Fruit fly (Drosophila melanogaster): ENCODE data around the gene z.

The z gene

DNA sequence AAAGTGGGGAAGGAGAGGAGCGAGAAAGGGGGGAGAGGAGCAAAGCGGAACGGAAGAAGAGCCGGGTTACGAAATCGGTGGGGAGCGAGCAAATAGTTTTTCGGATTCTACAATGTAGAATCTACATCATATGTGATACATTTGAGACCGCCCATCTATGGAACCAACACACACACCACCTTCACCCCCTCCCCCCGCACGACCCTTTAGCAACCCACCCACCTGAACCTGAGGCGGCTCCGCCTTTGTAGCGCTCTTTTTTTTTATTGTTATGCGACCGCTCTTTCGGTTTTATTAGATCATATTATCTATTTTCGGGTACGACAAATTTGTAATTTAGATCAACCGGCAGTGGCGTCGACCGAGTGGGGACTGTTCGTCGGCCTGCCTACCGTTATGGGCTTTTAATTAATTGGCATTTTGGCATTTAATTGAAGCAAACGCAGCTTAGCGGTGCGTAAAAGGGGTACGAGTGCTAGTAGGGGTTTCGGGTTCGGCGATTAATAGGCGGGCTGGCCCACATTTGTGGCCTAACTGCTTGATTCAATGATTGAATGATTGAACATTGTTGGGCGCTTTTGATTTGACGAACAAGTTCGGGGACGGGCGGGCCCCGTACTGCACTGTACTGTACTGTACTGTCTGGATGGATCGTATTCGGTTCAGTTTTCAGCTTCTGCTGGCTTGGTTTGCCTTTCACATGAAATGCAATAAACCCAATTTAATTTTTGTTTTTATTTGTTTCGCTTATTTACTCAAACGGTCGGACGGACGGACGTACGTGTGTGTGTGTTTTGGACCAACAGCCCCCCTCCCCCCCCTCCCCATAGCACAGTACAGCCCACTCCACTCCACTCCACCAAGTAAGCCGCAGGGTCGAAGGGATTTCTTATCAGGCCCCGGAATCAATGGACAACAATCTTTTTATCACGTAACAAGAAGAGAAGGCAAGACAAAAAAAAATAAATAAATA, 14.1 kb downstream of the z start:
- TF ChIP-seq CTCF (optimal IDR thresholded peaks at IDR 0.05) (no peak), CG8478 (optimal IDR thresholded peaks at IDR 0.05) (no peak)

dm6 chrX:2462919-2463544, 15.5 kb downstream of the z start:
- TF ChIP-seq CTCF (optimal IDR thresholded peaks at IDR 0.05) (no peak), CG8478 (optimal IDR thresholded peaks at IDR 0.05) (no peak)

DNA sequence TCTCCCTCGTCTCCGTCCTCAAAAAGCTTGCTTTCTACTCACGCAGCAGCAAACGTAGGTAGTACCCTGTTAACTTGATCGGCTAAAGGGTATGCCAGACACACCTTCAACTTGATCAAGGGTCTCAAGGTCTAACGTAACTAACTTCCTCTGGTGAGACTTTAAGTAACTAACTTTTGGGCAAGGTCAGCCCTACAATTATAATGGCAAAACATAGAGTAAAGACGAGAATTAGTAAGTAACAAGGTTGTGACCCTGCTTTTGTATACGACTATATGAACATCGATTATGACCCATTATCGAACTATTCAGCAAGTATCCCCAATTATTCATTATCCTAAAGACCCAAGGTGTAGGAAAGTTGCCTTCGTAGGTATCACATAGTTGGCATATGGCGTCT, 16.6 kb downstream of the z start:
- TF ChIP-seq CTCF (optimal IDR thresholded peaks at IDR 0.05) (no peak), CG8478 (optimal IDR thresholded peaks at IDR 0.05) (no peak)

- TF ChIP-seq CG8478 (optimal IDR thresholded peaks at IDR 0.05) = no peak
- no peak for TF ChIP-seq CTCF (optimal IDR thresholded peaks at IDR 0.05)
Observed at dm6 chrX:2465687-2466086, 18.1 kb downstream of the z start.

DNA sequence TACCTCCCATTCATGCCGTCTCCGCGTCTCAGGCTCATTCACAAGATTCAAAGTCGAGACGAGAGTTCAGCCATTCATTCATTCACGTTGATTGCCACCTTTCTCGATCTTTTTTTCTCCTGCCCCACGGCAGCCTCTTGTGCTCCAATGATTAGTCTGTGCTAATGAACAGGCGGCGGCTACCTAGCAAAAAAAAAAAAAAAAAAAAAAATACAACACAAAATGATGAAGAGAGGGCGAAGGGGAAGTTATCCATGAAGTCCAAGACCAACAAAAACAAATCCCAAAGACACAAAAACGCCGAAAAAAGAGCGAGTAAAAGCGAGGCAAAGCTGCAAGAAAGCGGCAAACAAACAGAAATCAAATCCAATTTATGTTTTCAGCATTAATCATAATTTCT, 19.4 kb downstream of the z start:
- TF ChIP-seq CTCF (optimal IDR thresholded peaks at IDR 0.05) (no peak), CG8478 (optimal IDR thresholded peaks at IDR 0.05) (no peak)

- no peak for TF ChIP-seq CTCF (optimal IDR thresholded peaks at IDR 0.05)
- no peak for TF ChIP-seq CG8478 (optimal IDR thresholded peaks at IDR 0.05)
Observed at dm6 chrX:2468576-2468975, 21.0 kb downstream of the z start.

DNA sequence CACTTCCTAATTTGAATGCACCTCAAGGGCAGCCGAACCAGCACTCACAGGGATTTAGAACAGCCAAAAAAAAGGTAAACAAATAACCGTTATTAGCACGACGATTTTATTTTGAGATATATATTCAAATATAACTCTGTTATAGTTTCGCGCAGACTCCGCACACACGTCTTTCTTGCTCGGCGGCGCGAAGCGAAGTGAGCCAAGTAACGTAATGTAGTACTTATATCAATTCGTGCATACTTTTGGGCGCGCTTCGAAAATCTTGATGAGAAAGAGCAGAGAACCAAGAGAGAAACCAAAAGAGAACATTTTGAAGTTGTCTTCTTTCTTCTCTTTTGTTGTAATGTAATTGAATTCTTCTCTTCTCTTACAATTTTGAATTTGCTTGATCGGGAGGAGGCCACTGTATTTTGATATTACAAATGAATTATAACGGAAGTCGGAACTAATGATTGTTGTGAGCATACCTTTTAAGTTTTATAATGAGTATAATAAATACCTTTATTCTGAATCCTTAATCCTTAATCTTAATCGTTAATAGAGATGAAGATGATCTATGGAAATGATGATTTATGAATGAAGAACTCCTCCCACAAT, 22.4 kb downstream of the z start, which contains the start of gene boi:
Gene boi, minus strand, starts transcription at position 201 of the 600 bp plus-strand sequence.
- TF ChIP-seq CG8478 (optimal IDR thresholded peaks at IDR 0.05) = no peak
- no peak for TF ChIP-seq CTCF (optimal IDR thresholded peaks at IDR 0.05)
